Worm (Caenorhabditis elegans): Measurements from ENCODE around the gene C15H11.11.

DNA sequence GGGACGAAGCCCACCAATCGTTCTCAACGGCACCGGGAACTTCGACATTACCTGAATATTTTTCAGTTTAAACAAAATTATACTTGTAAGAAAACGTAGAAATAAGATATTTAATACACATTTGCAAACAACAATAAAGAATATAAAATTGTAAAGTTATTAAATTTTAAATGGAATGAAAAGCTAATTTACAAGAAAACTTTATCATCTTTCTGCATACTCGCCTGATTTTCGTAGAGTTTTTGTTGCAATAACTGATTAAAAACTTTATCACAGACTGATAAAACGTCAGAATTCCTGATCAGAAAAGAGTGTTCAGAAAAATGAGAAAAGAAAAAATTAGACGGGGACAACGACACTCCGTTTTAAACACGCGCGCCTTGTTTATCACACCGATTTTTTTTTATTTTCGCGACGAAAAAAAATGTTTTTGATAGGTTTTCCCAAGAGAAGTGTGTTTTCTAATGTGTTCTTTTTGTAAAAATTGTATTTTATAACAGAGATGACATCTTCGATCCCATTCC, 32.0 kb downstream of the C15H11.11 start, which contains the start of the genes dlat-1 and fntb-1:
- no peak for TF ChIP-seq ceh-83 (GFP tag; optimal IDR thresholded peaks at IDR 0.05)
- no peak for TF ChIP-seq elt-3 (tag; optimal IDR thresholded peaks at IDR 0.05)
- no peak for TF ChIP-seq nhr-237 (tag; optimal IDR thresholded peaks at IDR 0.05)
- no peak for TF ChIP-seq cnd-1 (tag; optimal IDR thresholded peaks at IDR 0.05)
- no peak for TF ChIP-seq pha-4 (tag; optimal IDR thresholded peaks at IDR 0.05)
- TF ChIP-seq nhr-76 (tag; optimal IDR thresholded peaks at IDR 0.05) = no peak
- TF ChIP-seq lin-13 (tag; optimal IDR thresholded peaks at IDR 0.05) = no peak
- TF ChIP-seq nhr-12 (tag; optimal IDR thresholded peaks at IDR 0.05) = no peak
- no peak for TF ChIP-seq blmp-1 (tag; optimal IDR thresholded peaks at IDR 0.05)

Measured in whole organism, mixed stage, embryonic.